Worm (Caenorhabditis elegans) whole organism, late embryonic: ENCODE measurements around the gene pole-2.

Experiments
- K02D7.2 ChIP-seq: sonication (generic microtip); optimal IDR thresholded peaks from 2 replicates; lab custom pipeline; 2017; ENCODE audit warnings: mild to moderate bottlenecking, missing genetic modification characterization, missing compliant biosample characterization
- Y22D7AL.16 ChIP-seq: sonication (generic microtip); optimal IDR thresholded peaks from 2 replicates; lab custom pipeline; 2016; ENCODE audit warnings: missing genetic modification characterization, missing compliant biosample characterization
- ama-1 ChIP-seq: fragments of 150-350 bp; optimal IDR thresholded peaks from 2 replicates; lab custom pipeline; 2014
- ceh-18 ChIP-seq: sonication (generic microtip); optimal IDR thresholded peaks from 2 replicates; lab custom pipeline; 2016; ENCODE audit warnings: missing genetic modification characterization, missing compliant biosample characterization
- ets-4 ChIP-seq: sonication (generic microtip); optimal IDR thresholded peaks from 2 replicates; lab custom pipeline; 2016; ENCODE audit warnings: missing genetic modification characterization, missing compliant biosample characterization
- hlh-13 ChIP-seq: fragments of 200-800 bp; sonication (Bioruptor generic); optimal IDR thresholded peaks from 2 replicates; lab custom pipeline; 2018; ENCODE audit warnings: mild to moderate bottlenecking, missing genetic modification characterization, missing compliant biosample characterization
- hlh-8 ChIP-seq: sonication (generic microtip); optimal IDR thresholded peaks from 2 replicates; lab custom pipeline; 2016; ENCODE audit warnings: missing genotype, missing genetic modification characterization, missing compliant biosample characterization
- nfya-1 ChIP-seq: sonication (generic microtip); optimal IDR thresholded peaks from 2 replicates; lab custom pipeline; 2017; ENCODE audit warnings: missing genetic modification characterization, mild to moderate bottlenecking, missing compliant biosample characterization, antibody characterized with exemption, moderate library complexity
- nhr-11 ChIP-seq: fragments of 150-350 bp; optimal IDR thresholded peaks from 2 replicates; lab custom pipeline; 2014; ENCODE audit warnings: missing biosample characterization, missing genetic modification characterization
- nhr-232 ChIP-seq: sonication (generic microtip); optimal IDR thresholded peaks from 2 replicates; lab custom pipeline; 2016; ENCODE audit warnings: missing genetic modification characterization, missing compliant biosample characterization
- pag-3 ChIP-seq: sonication (generic microtip); optimal IDR thresholded peaks from 2 replicates; lab custom pipeline; 2016; ENCODE audit warnings: missing compliant biosample characterization, missing genetic modification characterization, borderline replicate concordance
- tbx-2 ChIP-seq: sonication (generic microtip); optimal IDR thresholded peaks from 2 replicates; lab custom pipeline; 2016; ENCODE audit warnings: missing genetic modification characterization, missing compliant biosample characterization
- unc-42 ChIP-seq: sonication (generic microtip); optimal IDR thresholded peaks from 2 replicates; lab custom pipeline; 2016; ENCODE audit warnings: missing genotype, missing genetic modification characterization, missing compliant biosample characterization
- ztf-16 ChIP-seq: sonication (generic microtip); optimal IDR thresholded peaks from 2 replicates; lab custom pipeline; 2017; ENCODE audit warnings: missing genetic modification characterization, missing compliant biosample characterization

ce11 chrIV:8687605-8688191 is 1.3 kb upstream of the pole-2 start, which contains the start of gene snrp-3:
- TF ChIP-seq ama-1 (lab: Kevin White, UChicago) (peak; percentile 8), hlh-8 (tag; lab: Kevin White, UChicago) (no peak), K02D7.2 (no peak), nhr-232 (no peak), unc-42 (tag; lab: Kevin White, UChicago) (peak; percentile 56), ets-4 (tag; lab: Kevin White, UChicago) (no peak), hlh-13 (no peak), pag-3 (tag; lab: Kevin White, UChicago) (no peak), nhr-11 (tag; lab: Kevin White, UChicago) (no peak), Y22D7AL.16 (tag; lab: Kevin White, UChicago) (no peak), tbx-2 (tag; lab: Kevin White, UChicago) (peak; percentile 8), nfya-1 (tag; lab: Kevin White, UChicago) (peak; percentile 63), ceh-18 (peak; percentile 60), ztf-16 (tag; lab: Kevin White, UChicago) (no peak)
